Worm (Caenorhabditis elegans) whole organism, dauer: ENCODE results near the gene let-754.

Experiments used
- unc-62 ChIP-seq: sonication (generic microtip); optimal IDR thresholded peaks from 2 replicates; lab custom pipeline; 2017; ENCODE audit warnings: missing biosample characterization, missing genetic modification reagents, missing genetic modification characterization

Gene let-754

DNA sequence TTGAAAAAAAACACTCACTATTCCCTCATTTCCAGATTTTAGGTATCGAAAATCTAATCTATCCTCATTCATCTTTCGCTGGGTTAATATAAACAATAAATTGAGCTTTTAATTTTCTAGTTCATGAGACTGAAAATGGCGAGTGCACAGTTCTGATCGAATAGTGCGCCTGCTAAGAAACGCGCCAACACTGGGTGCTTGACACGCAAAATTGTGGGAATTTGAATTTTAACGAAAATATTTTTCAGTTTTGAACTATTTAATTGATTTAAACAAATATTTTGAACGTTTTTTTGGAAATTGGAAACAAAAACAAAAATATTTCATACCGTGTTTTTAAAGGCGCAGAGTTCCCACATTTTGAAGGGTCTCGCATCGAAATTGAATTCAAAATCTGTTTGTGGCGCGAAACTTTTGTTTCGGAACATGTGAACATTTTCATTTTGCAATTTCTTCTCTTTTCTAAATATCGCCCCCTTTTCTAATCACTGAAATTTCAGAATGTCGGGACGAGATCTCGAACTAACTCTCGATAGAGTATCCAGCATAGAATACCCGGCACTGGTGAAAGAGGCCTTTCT is 24.5 kb downstream of the let-754 start, which contains the start of the genes C29E4.13 and npp-15:
TSS of gene C29E4.13 (minus strand) at position 169 of the 581 bp plus-strand sequence.
TSS of gene npp-15 (plus strand) at position 495 of the 581 bp plus-strand sequence.
- no peak for TF ChIP-seq unc-62

ce11 chrIII:7925968-7926367 is 27.1 kb downstream of the let-754 start:
- no peak for TF ChIP-seq unc-62

DNA sequence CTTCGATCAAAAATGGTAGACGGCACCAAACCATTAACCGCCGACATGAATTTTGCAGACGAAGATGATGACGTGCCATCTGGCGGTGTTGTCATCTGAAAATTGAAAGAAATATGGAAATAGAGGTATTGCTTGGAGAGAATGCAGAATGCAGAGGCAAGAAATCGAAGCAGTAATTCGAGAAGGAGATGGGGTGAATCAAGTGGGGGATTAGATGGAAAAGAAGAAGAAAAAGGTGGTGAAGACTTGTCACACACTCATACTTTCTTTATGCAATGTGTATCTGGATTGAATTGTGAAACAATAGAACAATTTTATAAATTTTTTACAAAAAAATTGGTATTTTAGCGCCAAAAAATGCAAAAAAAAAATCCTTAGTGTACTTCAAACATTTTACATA is 28.3 kb downstream of the let-754 start, which contains the start of gene tag-250:
TSS of gene tag-250 (minus strand) at position 101 of the 400 bp plus-strand sequence.
- no peak for TF ChIP-seq unc-62

DNA sequence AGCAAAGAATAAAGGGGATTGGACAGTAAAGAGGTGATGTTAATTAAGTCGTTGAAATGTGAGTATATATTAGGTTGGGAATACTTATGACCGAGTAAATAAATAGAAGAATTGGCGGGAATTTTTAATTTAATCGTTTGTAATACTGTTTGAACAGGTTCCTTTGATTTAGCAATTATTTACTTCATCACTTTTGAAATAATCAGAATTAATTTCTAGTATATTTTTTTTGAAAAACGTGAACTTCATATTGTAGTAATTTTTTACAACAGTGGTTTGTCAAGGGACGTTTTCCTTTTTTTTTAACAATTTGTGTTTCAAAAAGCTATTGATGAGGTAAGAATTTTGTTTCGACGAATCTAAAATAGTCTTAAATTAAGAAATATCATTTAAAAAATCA is 30.9 kb downstream of the let-754 start, which contains the start of gene C29E4.17:
TSS of gene C29E4.17 (plus strand) at position 301 of the 400 bp plus-strand sequence.
- no peak for TF ChIP-seq unc-62

DNA sequence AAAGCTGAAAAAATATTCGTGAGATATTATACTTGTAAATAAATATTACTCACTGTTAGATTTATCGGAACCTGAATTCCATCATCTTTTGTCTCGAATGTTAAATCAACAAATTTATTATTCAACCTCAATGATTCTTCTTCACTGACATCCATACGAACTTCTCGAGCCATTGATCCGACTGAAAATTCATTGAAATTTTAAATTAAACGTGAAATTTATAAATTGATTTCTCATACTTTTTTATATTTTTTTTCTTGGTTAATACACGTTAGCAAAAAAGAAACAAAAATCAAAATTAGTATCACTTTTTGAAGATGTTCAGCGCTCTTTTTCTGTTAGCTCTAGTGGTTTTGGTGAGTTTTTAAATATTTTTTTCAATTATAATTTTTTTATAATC is 33.3 kb downstream of the let-754 start, which contains the start of gene C29E4.14:
TSS of gene C29E4.14 (plus strand) at position 301 of the 400 bp plus-strand sequence.
- no peak for TF ChIP-seq unc-62

ce11 chrIII:7917667-7918066 is 35.4 kb downstream of the let-754 start, which contains the start of gene gly-3:
Gene gly-3, minus strand, starts transcription at chrIII:7917767.
- TF ChIP-seq unc-62: no peak

DNA sequence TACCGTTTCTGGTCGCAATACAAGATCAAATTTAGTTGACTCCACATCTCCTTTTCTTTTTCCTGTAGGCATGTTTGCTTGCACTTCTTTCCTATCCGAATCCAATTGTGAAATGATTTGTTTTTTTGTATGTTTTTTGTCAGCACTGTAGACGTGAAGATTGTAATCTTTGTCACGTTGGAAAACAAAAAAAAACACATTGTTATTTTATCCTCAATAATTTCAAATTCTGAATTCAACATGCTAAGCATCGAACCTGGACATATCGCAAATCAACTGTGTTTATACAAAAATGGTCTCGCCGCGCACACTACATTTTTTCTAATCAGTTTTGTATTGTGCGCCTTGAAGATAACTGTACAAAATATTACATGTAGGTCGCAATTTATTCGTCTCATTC is 39.6 kb downstream of the let-754 start, which contains the start of gene ZK688.12:
TSS of gene ZK688.12 (minus strand) at position 101 of the 400 bp plus-strand sequence.
- TF ChIP-seq unc-62: no peak

ce11 chrIII:7911621-7912020 is 41.5 kb downstream of the let-754 start, which contains the start of gene ZK688.7:
Gene ZK688.7, minus strand, starts transcription at chrIII:7911634.
- no peak for TF ChIP-seq unc-62

DNA sequence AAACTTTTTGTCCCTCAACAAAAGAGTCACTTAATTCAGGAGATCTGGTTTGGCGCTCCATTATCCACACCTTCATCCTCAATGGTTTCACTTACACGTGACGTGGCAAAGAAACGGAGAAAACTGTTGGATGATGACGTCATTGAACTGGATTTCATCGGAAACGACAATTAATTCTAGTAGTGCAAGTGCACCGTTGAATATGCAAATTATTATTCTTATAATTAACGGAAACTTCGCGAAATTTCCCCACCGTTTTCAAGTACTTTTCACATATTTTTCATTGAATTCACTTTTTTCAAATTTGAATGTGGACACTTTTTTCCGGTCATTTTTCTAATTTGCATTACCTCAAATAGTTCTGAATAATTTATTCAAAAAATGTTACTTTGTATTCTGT is 43.8 kb downstream of the let-754 start, which contains the start of gene ZK688.1:
TSS of gene ZK688.1 (plus strand) at position 301 of the 400 bp plus-strand sequence.
- no peak for TF ChIP-seq unc-62

ce11 chrIII:7907515-7907914 is 45.6 kb downstream of the let-754 start, which contains the start of gene pcp-5:
Gene pcp-5, minus strand, starts transcription at chrIII:7907615.
- no peak for TF ChIP-seq unc-62

ce11 chrIII:7903427-7903826 is 49.7 kb downstream of the let-754 start:
- TF ChIP-seq unc-62: no peak

DNA sequence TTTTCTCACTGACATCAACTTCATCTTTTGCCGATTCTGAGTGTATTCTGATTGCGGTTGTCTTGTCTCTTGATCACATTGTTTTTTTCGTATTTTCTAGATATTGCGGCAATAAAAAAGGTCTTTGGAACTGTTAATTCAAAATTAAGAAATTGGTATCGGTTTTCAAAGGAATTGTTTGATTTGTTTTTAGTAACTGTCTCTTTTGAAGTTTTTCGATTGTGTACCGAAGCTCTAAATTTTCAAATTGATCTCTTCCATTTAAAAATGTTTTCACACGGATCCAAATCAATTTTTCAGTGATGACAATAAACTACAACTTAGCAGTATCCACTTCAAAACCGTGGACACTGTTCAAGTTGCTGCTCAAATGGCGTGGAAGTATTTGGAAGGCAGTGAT is 52.4 kb downstream of the let-754 start, which contains the start of gene best-24:
TSS of gene best-24 (plus strand) at position 301 of the 400 bp plus-strand sequence.
- no peak for TF ChIP-seq unc-62
